Worm (Caenorhabditis elegans): Measurements from ENCODE around the gene lite-1.

- no peak for TF ChIP-seq cog-1 (tag; optimal IDR thresholded peaks at IDR 0.05)
- no peak for TF ChIP-seq tab-1 (GFP tag; IDR thresholded peaks at IDR 0.05)
- no peak for TF ChIP-seq T22C8.4 (GFP tag; IDR thresholded peaks at IDR 0.05)
- TF ChIP-seq ztf-23 (GFP tag; IDR thresholded peaks at IDR 0.05): no peak
- no peak for TF ChIP-seq flt-1 (GFP tag; IDR thresholded peaks at IDR 0.05)
Observed at ce11 chrX:6258409-6258808, 27.8 kb upstream of the lite-1 start.
